ENCODE assay signal across 1 fruit fly cellular context in genomic region chrX:2141854-2142216, dm6.
TF ChIP-seq lines count a peak whose summit lies in the region.

No protein-coding gene starts in this region.

TF ChIP-seq in whole organism, embryonic, 481 proteins besides CTCF, POLR2A, EP300 and RAD21 (continued from another document and continues in another):
- TF ChIP-seq Hey (tag; optimal IDR thresholded peaks at IDR 0.05; lab: Kevin White, UChicago): peak; percentile 66
- TF ChIP-seq org-1 (GFP tag; optimal IDR thresholded peaks at IDR 0.05; lab: Kevin White, UChicago): peak; percentile 21
- peak; percentile 10 for TF ChIP-seq pho (GFP tag; optimal IDR thresholded peaks at IDR 0.05; lab: Kevin White, UChicago)
- peak; percentile 79 for TF ChIP-seq kah (GFP tag; optimal IDR thresholded peaks at IDR 0.05; lab: Kevin White, UChicago)
- TF ChIP-seq Taf1 (GFP tag; IDR thresholded peaks at IDR 0.05; lab: Robert Waterston, UW): no peak
- TF ChIP-seq Oli (tag; optimal IDR thresholded peaks at IDR 0.05; lab: Kevin White, UChicago): peak; percentile 45
- TF ChIP-seq CG1792 (GFP tag; optimal IDR thresholded peaks at IDR 0.05; lab: Kevin White, UChicago): peak; percentile 15
- TF ChIP-seq dan (GFP tag; IDR thresholded peaks at IDR 0.05; lab: Robert Waterston, UW): no peak
- TF ChIP-seq CG11504 (tag; optimal IDR thresholded peaks at IDR 0.05; lab: Kevin White, UChicago): peak; percentile 61
- TF ChIP-seq ssp (GFP tag; IDR thresholded peaks at IDR 0.05; lab: Robert Waterston, UW): no peak
- no peak for TF ChIP-seq nom (GFP tag; optimal IDR thresholded peaks at IDR 0.05; lab: Kevin White, UChicago)
- TF ChIP-seq Lpt (GFP tag; optimal IDR thresholded peaks at IDR 0.05; lab: Kevin White, UChicago): no peak
- TF ChIP-seq CG2120 (GFP tag; optimal IDR thresholded peaks at IDR 0.05; lab: Kevin White, UChicago): peak; percentile 57
- 0 out of 2 replicates have a peak, but pooled peaks have one; percentile 7 for TF ChIP-seq CG11696 (GFP tag; IDR thresholded peaks at IDR 0.05; lab: Robert Waterston, UW)
- TF ChIP-seq stc (GFP tag; IDR thresholded peaks at IDR 0.05; lab: Robert Waterston, UW): no peak; the same call in 1 of the 2 replicates
- peak; percentile 53 for TF ChIP-seq HLHmδ (GFP tag; optimal IDR thresholded peaks at IDR 0.05; lab: Kevin White, UChicago)
- TF ChIP-seq Ets65A (GFP tag; lab: Kevin White, UChicago): no peak
- TF ChIP-seq Hsf (GFP tag; optimal IDR thresholded peaks at IDR 0.05; lab: Kevin White, UChicago): no peak
- peak; percentile 55 for TF ChIP-seq CrebB (tag; optimal IDR thresholded peaks at IDR 0.05; lab: Kevin White, UChicago)
- TF ChIP-seq sug (tag; optimal IDR thresholded peaks at IDR 0.05; lab: Kevin White, UChicago): peak; percentile 31
- no peak for TF ChIP-seq tna (GFP tag; IDR thresholded peaks at IDR 0.05; lab: Robert Waterston, UW; ENCODE audit: partially characterized antibody)
- TF ChIP-seq Xbp1 (GFP tag; optimal IDR thresholded peaks at IDR 0.05; lab: Kevin White, UChicago): peak; percentile 26
- peak; percentile 38 for TF ChIP-seq fd102C (GFP tag; optimal IDR thresholded peaks at IDR 0.05; lab: Kevin White, UChicago)
- TF ChIP-seq NC2β (GFP tag; optimal IDR thresholded peaks at IDR 0.05; lab: Kevin White, UChicago): no peak
- no peak for TF ChIP-seq Lim3 (GFP tag; IDR thresholded peaks at IDR 0.05; lab: Robert Waterston, UW)
- TF ChIP-seq tin (GFP tag; optimal IDR thresholded peaks at IDR 0.05; lab: Kevin White, UChicago): no peak
- peak; percentile 20 for TF ChIP-seq CG17385 (GFP tag; optimal IDR thresholded peaks at IDR 0.05; lab: Kevin White, UChicago)
- no peak for TF ChIP-seq amos (GFP tag; IDR thresholded peaks at IDR 0.05; lab: Robert Waterston, UW; ENCODE audit: partially characterized antibody)
- no peak for TF ChIP-seq CG16779 (GFP tag; IDR thresholded peaks at IDR 0.05; lab: Robert Waterston, UW)
- TF ChIP-seq Hmr (GFP tag; optimal IDR thresholded peaks at IDR 0.05; lab: Kevin White, UChicago): peak; percentile 65
- no peak for TF ChIP-seq ab (GFP tag; optimal IDR thresholded peaks at IDR 0.05; lab: Kevin White, UChicago)
- no peak for TF ChIP-seq eyg (GFP tag; optimal IDR thresholded peaks at IDR 0.05; lab: Kevin White, UChicago)
- peak; percentile 17 for TF ChIP-seq D19A (tag; optimal IDR thresholded peaks at IDR 0.05; lab: Kevin White, UChicago)
- TF ChIP-seq CG6765 (GFP tag; optimal IDR thresholded peaks at IDR 0.05; lab: Kevin White, UChicago): peak; percentile 30
- TF ChIP-seq CG3838 (GFP tag; optimal IDR thresholded peaks at IDR 0.05; lab: Kevin White, UChicago): peak; percentile 43
- TF ChIP-seq crp (GFP tag; optimal IDR thresholded peaks at IDR 0.05; lab: Kevin White, UChicago): no peak
- TF ChIP-seq cg (GFP tag; optimal IDR thresholded peaks at IDR 0.05; lab: Kevin White, UChicago): peak; percentile 62
- no peak for TF ChIP-seq Abd-B (GFP tag; optimal IDR thresholded peaks at IDR 0.05; lab: Kevin White, UChicago)
- TF ChIP-seq D (optimal IDR thresholded peaks at IDR 0.05; lab: Kevin White, UChicago): no peak
- peak; percentile 7 for TF ChIP-seq D (GFP tag; optimal IDR thresholded peaks at IDR 0.05; lab: Kevin White, UChicago)
- TF ChIP-seq zen2 (GFP tag; IDR thresholded peaks at IDR 0.05; lab: Robert Waterston, UW; ENCODE audit: partially characterized antibody): no peak
- peak; percentile 17 for TF ChIP-seq salm (tag; optimal IDR thresholded peaks at IDR 0.05; lab: Kevin White, UChicago)
- peak; percentile 26 for TF ChIP-seq psq (GFP tag; optimal IDR thresholded peaks at IDR 0.05; lab: Kevin White, UChicago)
- TF ChIP-seq Ada2b (GFP tag; IDR thresholded peaks at IDR 0.05; lab: Robert Waterston, UW): peak; percentile 31; the same call in 1 of the 2 replicates
- TF ChIP-seq ac (GFP tag; optimal IDR thresholded peaks at IDR 0.05; lab: Kevin White, UChicago): no peak
- TF ChIP-seq Mrtf (GFP tag; IDR thresholded peaks at IDR 0.05; lab: Robert Waterston, UW): no peak
- no peak for TF ChIP-seq CG7357 (GFP tag; IDR thresholded peaks at IDR 0.05; lab: Robert Waterston, UW)
- TF ChIP-seq CG8359 (GFP tag; optimal IDR thresholded peaks at IDR 0.05; lab: Kevin White, UChicago; ENCODE audit: borderline replicate concordance): peak; percentile 5
- TF ChIP-seq CG2712 (tag; optimal IDR thresholded peaks at IDR 0.05; lab: Kevin White, UChicago): peak; percentile 15
- TF ChIP-seq CG2202 (tag; optimal IDR thresholded peaks at IDR 0.05; lab: Kevin White, UChicago): peak; percentile 4
- TF ChIP-seq CG17359 (tag; optimal IDR thresholded peaks at IDR 0.05; lab: Kevin White, UChicago): peak; percentile 55
- TF ChIP-seq Fer2 (tag; optimal IDR thresholded peaks at IDR 0.05; lab: Kevin White, UChicago): no peak
- TF ChIP-seq Nf-YB (GFP tag; optimal IDR thresholded peaks at IDR 0.05; lab: Kevin White, UChicago): peak; percentile 8
- no peak for TF ChIP-seq unc-4 (GFP tag; IDR thresholded peaks at IDR 0.05; lab: Robert Waterston, UW; ENCODE audit: partially characterized antibody)
- TF ChIP-seq CG31224 (GFP tag; IDR thresholded peaks at IDR 0.05; lab: Robert Waterston, UW): no peak
- TF ChIP-seq p53 (GFP tag; optimal IDR thresholded peaks at IDR 0.05; lab: Kevin White, UChicago): no peak
- 0 out of 2 replicates have a peak, but pooled peaks have one; percentile 11 for TF ChIP-seq CG4360 (GFP tag; IDR thresholded peaks at IDR 0.05; lab: Robert Waterston, UW)
- TF ChIP-seq maf-S (GFP tag; optimal IDR thresholded peaks at IDR 0.05; lab: Kevin White, UChicago): no peak
- TF ChIP-seq CG3726 (GFP tag; IDR thresholded peaks at IDR 0.05; lab: Robert Waterston, UW): no peak
- TF ChIP-seq nerfin-2 (GFP tag; IDR thresholded peaks at IDR 0.05; lab: Robert Waterston, UW; ENCODE audit: partially characterized antibody): no peak
- TF ChIP-seq Asciz (GFP tag; optimal IDR thresholded peaks at IDR 0.05; lab: Kevin White, UChicago): peak; percentile 61
- no peak for TF ChIP-seq CG14860 (GFP tag; IDR thresholded peaks at IDR 0.05; lab: Robert Waterston, UW; ENCODE audit: partially characterized antibody)
- peak; percentile 65 for TF ChIP-seq schlank (tag; optimal IDR thresholded peaks at IDR 0.05; lab: Kevin White, UChicago)
- TF ChIP-seq CG15696 (tag; optimal IDR thresholded peaks at IDR 0.05; lab: Kevin White, UChicago): no peak
- peak; percentile 25 for TF ChIP-seq CG10654 (GFP tag; optimal IDR thresholded peaks at IDR 0.05; lab: Kevin White, UChicago)
- TF ChIP-seq CG3281 (GFP tag; optimal IDR thresholded peaks at IDR 0.05; lab: Kevin White, UChicago): peak; percentile 35
- peak; percentile 32 for TF ChIP-seq CG13296 (GFP tag; optimal IDR thresholded peaks at IDR 0.05; lab: Kevin White, UChicago)
- TF ChIP-seq CG17186 (GFP tag; optimal IDR thresholded peaks at IDR 0.05; lab: Kevin White, UChicago): no peak
- TF ChIP-seq CG9817 (tag; optimal IDR thresholded peaks at IDR 0.05; lab: Kevin White, UChicago): peak; percentile 36
- TF ChIP-seq ems (GFP tag; optimal IDR thresholded peaks at IDR 0.05; lab: Kevin White, UChicago): no peak
- no peak for TF ChIP-seq CG32772 (GFP tag; IDR thresholded peaks at IDR 0.05; lab: Robert Waterston, UW)
- TF ChIP-seq NC2α (GFP tag; optimal IDR thresholded peaks at IDR 0.05; lab: Kevin White, UChicago): no peak
- TF ChIP-seq bcd (GFP tag; optimal IDR thresholded peaks at IDR 0.05; lab: Kevin White, UChicago): peak; percentile 11
- no peak for TF ChIP-seq gt (GFP tag; IDR thresholded peaks at IDR 0.05; lab: Robert Waterston, UW)
- TF ChIP-seq CG6813 (GFP tag; optimal IDR thresholded peaks at IDR 0.05; lab: Kevin White, UChicago): peak; percentile 73
- no peak for TF ChIP-seq Gsc (GFP tag; IDR thresholded peaks at IDR 0.05; lab: Robert Waterston, UW)
- TF ChIP-seq CG4404 (GFP tag; IDR thresholded peaks at IDR 0.05; lab: Robert Waterston, UW): no peak
- TF ChIP-seq ind (GFP tag; optimal IDR thresholded peaks at IDR 0.05; lab: Kevin White, UChicago): peak; percentile 50
- TF ChIP-seq HLH4C (GFP tag; IDR thresholded peaks at IDR 0.05; lab: Robert Waterston, UW; ENCODE audit: partially characterized antibody): no peak
- no peak for TF ChIP-seq ftz-f1 (GFP tag; optimal IDR thresholded peaks at IDR 0.05; lab: Kevin White, UChicago)
- no peak for TF ChIP-seq CG33557 (GFP tag; optimal IDR thresholded peaks at IDR 0.05; lab: Kevin White, UChicago)
- no peak for TF ChIP-seq Opbp (GFP tag; IDR thresholded peaks at IDR 0.05; lab: Robert Waterston, UW; ENCODE audit: partially characterized antibody)
- peak; percentile 16 for TF ChIP-seq kay (GFP tag; optimal IDR thresholded peaks at IDR 0.05; lab: Kevin White, UChicago)
- TF ChIP-seq E2f1 (GFP tag; IDR thresholded peaks at IDR 0.05; lab: Robert Waterston, UW): no peak; the same call in 1 of the 2 replicates
- TF ChIP-seq H15 (GFP tag; IDR thresholded peaks at IDR 0.05; lab: Robert Waterston, UW): no peak
- peak in 1 of 2 experiments; percentile 38 for TF ChIP-seq insv (GFP tag; optimal IDR thresholded peaks at IDR 0.05; lab: Kevin White, UChicago)
- no peak for TF ChIP-seq so (GFP tag; IDR thresholded peaks at IDR 0.05; lab: Robert Waterston, UW)
- TF ChIP-seq sens (GFP tag; lab: Kevin White, UChicago): peak; percentile 66
- TF ChIP-seq ken (GFP tag; IDR thresholded peaks at IDR 0.05; lab: Robert Waterston, UW): no peak
- no peak for TF ChIP-seq Doc3 (GFP tag; IDR thresholded peaks at IDR 0.05; lab: Robert Waterston, UW; ENCODE audit: partially characterized antibody)
- TF ChIP-seq Side (GFP tag; optimal IDR thresholded peaks at IDR 0.05; lab: Kevin White, UChicago): no peak
- peak; percentile 34 for TF ChIP-seq CG10147 (GFP tag; optimal IDR thresholded peaks at IDR 0.05; lab: Kevin White, UChicago)
- peak; percentile 52 for TF ChIP-seq CG13424 (tag; optimal IDR thresholded peaks at IDR 0.05; lab: Kevin White, UChicago)
- TF ChIP-seq vfl (GFP tag; optimal IDR thresholded peaks at IDR 0.05; lab: Kevin White, UChicago): no peak
- no peak for TF ChIP-seq CkIIα-i1 (GFP tag; IDR thresholded peaks at IDR 0.05; lab: Robert Waterston, UW)
- peak; percentile 73 for TF ChIP-seq CG10543 (GFP tag; optimal IDR thresholded peaks at IDR 0.05; lab: Kevin White, UChicago)
- TF ChIP-seq CG14441 (GFP tag; IDR thresholded peaks at IDR 0.05; lab: Robert Waterston, UW): no peak
- TF ChIP-seq sc (optimal IDR thresholded peaks at IDR 0.05; lab: Kevin White, UChicago): no peak
- TF ChIP-seq sc (GFP tag; optimal IDR thresholded peaks at IDR 0.05; lab: Kevin White, UChicago): peak; percentile 10
- no peak for TF ChIP-seq crc (GFP tag; optimal IDR thresholded peaks at IDR 0.05; lab: Kevin White, UChicago)
- TF ChIP-seq Hr78 (GFP tag; optimal IDR thresholded peaks at IDR 0.05; lab: Kevin White, UChicago): peak in 1 of 2 experiments; percentile 15
- peak; percentile 31; the same call in 1 of the 2 replicates for TF ChIP-seq gsb (GFP tag; IDR thresholded peaks at IDR 0.05; lab: Robert Waterston, UW)
- TF ChIP-seq CG4617 (GFP tag; optimal IDR thresholded peaks at IDR 0.05; lab: Kevin White, UChicago; ENCODE audit: borderline replicate concordance): no peak
- no peak for TF ChIP-seq CG7271 (tag; optimal IDR thresholded peaks at IDR 0.05; lab: Kevin White, UChicago)
- TF ChIP-seq usp (GFP tag; optimal IDR thresholded peaks at IDR 0.05; lab: Kevin White, UChicago): no peak
- TF ChIP-seq Vsx1 (GFP tag; optimal IDR thresholded peaks at IDR 0.05; lab: Kevin White, UChicago): peak; percentile 61
- peak; percentile 2 for TF ChIP-seq Ssrp (tag; optimal IDR thresholded peaks at IDR 0.05; lab: Kevin White, UChicago)
- TF ChIP-seq CG18619 (GFP tag; optimal IDR thresholded peaks at IDR 0.05; lab: Kevin White, UChicago): peak; percentile 23
- TF ChIP-seq Dip2 (GFP tag; IDR thresholded peaks at IDR 0.05; lab: Robert Waterston, UW): no peak
- no peak for TF ChIP-seq CG4282 (GFP tag; optimal IDR thresholded peaks at IDR 0.05; lab: Kevin White, UChicago)
- no peak for TF ChIP-seq Poxn (GFP tag; IDR thresholded peaks at IDR 0.05; lab: Robert Waterston, UW)
- peak; percentile 53 for TF ChIP-seq CG31365 (tag; optimal IDR thresholded peaks at IDR 0.05; lab: Kevin White, UChicago)
- no peak for TF ChIP-seq ham (GFP tag; IDR thresholded peaks at IDR 0.05; lab: Robert Waterston, UW)
- TF ChIP-seq CG42726 (GFP tag; IDR thresholded peaks at IDR 0.05; lab: Robert Waterston, UW; ENCODE audit: partially characterized antibody): no peak
- TF ChIP-seq Atf3 (GFP tag; optimal IDR thresholded peaks at IDR 0.05; lab: Kevin White, UChicago): no peak
- peak; percentile 16 for TF ChIP-seq CG8089 (GFP tag; optimal IDR thresholded peaks at IDR 0.05; lab: Kevin White, UChicago)
- TF ChIP-seq CG1647 (GFP tag; optimal IDR thresholded peaks at IDR 0.05; lab: Kevin White, UChicago): peak; percentile 16
- TF ChIP-seq ranshi (GFP tag; IDR thresholded peaks at IDR 0.05; lab: Robert Waterston, UW): peak; percentile 22; the same call in 1 of the 2 replicates
- TF ChIP-seq CG30020 (tag; optimal IDR thresholded peaks at IDR 0.05; lab: Kevin White, UChicago): no peak
- TF ChIP-seq Adf1 (GFP tag; IDR thresholded peaks at IDR 0.05; lab: Robert Waterston, UW): no peak
- TF ChIP-seq row (GFP tag; IDR thresholded peaks at IDR 0.05; lab: Robert Waterston, UW): peak; percentile 74
- peak; percentile 37; the same call in 1 of the 2 replicates for TF ChIP-seq NFAT (GFP tag; IDR thresholded peaks at IDR 0.05; lab: Robert Waterston, UW)
- TF ChIP-seq CG10959 (GFP tag; IDR thresholded peaks at IDR 0.05; lab: Robert Waterston, UW): no peak
- TF ChIP-seq PHDP (tag; optimal IDR thresholded peaks at IDR 0.05; lab: Kevin White, UChicago): peak; percentile 54
- TF ChIP-seq BEAF-32 (GFP tag; optimal IDR thresholded peaks at IDR 0.05; lab: Kevin White, UChicago): no peak
- TF ChIP-seq trem (tag; optimal IDR thresholded peaks at IDR 0.05; lab: Kevin White, UChicago): no peak
- peak; percentile 62 for TF ChIP-seq CG15269 (tag; optimal IDR thresholded peaks at IDR 0.05; lab: Kevin White, UChicago)
- TF ChIP-seq Ptx1 (GFP tag; IDR thresholded peaks at IDR 0.05; lab: Robert Waterston, UW): peak; percentile 28; the same call in 1 of the 2 replicates
- peak; percentile 42 for TF ChIP-seq Fer1 (GFP tag; optimal IDR thresholded peaks at IDR 0.05; lab: Kevin White, UChicago)
- peak; percentile 43 for TF ChIP-seq CG6689 (GFP tag; IDR thresholded peaks at IDR 0.05; lab: Robert Waterston, UW)
- peak; percentile 51 for TF ChIP-seq corto (GFP tag; optimal IDR thresholded peaks at IDR 0.05; lab: Kevin White, UChicago)
- TF ChIP-seq onecut (GFP tag; IDR thresholded peaks at IDR 0.05; lab: Robert Waterston, UW): peak; percentile 34; the same call in 1 of the 2 replicates
- peak; percentile 60 for TF ChIP-seq CG1603 (tag; optimal IDR thresholded peaks at IDR 0.05; lab: Kevin White, UChicago)
